ENCODE assay signal across 4 fruit fly cellular contexts in the genomic region with DNA sequence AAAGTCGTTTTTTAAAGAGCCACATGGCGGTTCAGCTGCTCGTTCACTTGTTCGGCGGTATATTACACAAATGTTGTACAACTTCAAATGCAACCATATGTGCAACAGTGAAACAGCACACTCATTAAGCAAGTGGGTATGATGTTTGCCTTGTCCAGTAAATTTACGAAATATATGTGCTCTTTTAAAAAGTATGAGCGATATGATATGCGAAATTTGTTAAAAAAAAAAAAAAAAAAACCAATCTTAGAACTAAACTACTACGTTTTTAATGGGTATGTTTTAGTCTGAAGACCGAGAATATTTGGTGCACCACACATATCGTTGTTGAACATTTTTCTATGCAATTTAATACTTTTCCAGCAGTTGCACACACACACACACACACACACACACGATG.
TF ChIP-seq lines count a peak whose summit lies in the region.

No protein-coding gene starts in this region.

- TF ChIP-seq CTCF in whole organism, embryonic (GFP tag; optimal IDR thresholded peaks at IDR 0.05; lab: Kevin White, UChicago) = no peak

TF ChIP-seq in whole organism, embryonic, 481 proteins besides CTCF, POLR2A, EP300 and RAD21 (continues in another document):
- TF ChIP-seq CG2199 (GFP tag; IDR thresholded peaks at IDR 0.05; lab: Robert Waterston, UW) = no peak
- peak; percentile 11 for TF ChIP-seq CG17359 (tag; optimal IDR thresholded peaks at IDR 0.05; lab: Kevin White, UChicago)
- peak; percentile 28 for TF ChIP-seq gem (tag; optimal IDR thresholded peaks at IDR 0.05; lab: Kevin White, UChicago)
- no peak for TF ChIP-seq hb (GFP tag; IDR thresholded peaks at IDR 0.05; lab: Robert Waterston, UW; ENCODE audit: partially characterized antibody)
- TF ChIP-seq CG2120 (GFP tag; optimal IDR thresholded peaks at IDR 0.05; lab: Kevin White, UChicago) = no peak
- TF ChIP-seq bigmax (GFP tag; optimal IDR thresholded peaks at IDR 0.05; lab: Kevin White, UChicago) = no peak
- peak; percentile 7 for TF ChIP-seq dmrt99B (tag; optimal IDR thresholded peaks at IDR 0.05; lab: Kevin White, UChicago)
- TF ChIP-seq CG30403 (GFP tag; optimal IDR thresholded peaks at IDR 0.05; lab: Kevin White, UChicago) = no peak
- TF ChIP-seq Nf-YA (GFP tag; IDR thresholded peaks at IDR 0.05; lab: Robert Waterston, UW) = no peak
- no peak for TF ChIP-seq CG1792 (GFP tag; optimal IDR thresholded peaks at IDR 0.05; lab: Kevin White, UChicago)
- 0 out of 3 replicates have a peak, but pooled peaks have one; percentile 24 for TF ChIP-seq row (GFP tag; IDR thresholded peaks at IDR 0.05; lab: Robert Waterston, UW)
- no peak for TF ChIP-seq CG15073 (GFP tag; optimal IDR thresholded peaks at IDR 0.05; lab: Kevin White, UChicago)
- no peak for TF ChIP-seq prd (optimal IDR thresholded peaks at IDR 0.05; lab: Kevin White, UChicago)
- TF ChIP-seq prd (GFP tag; IDR thresholded peaks at IDR 0.05; lab: Robert Waterston, UW) = peak; percentile 51; the same call in 2 of the 3 replicates
- TF ChIP-seq Myb (GFP tag; optimal IDR thresholded peaks at IDR 0.05; lab: Kevin White, UChicago) = no peak
- peak; percentile 31; the same call in 1 of the 2 replicates for TF ChIP-seq lmd (GFP tag; IDR thresholded peaks at IDR 0.05; lab: Robert Waterston, UW)
- no peak for TF ChIP-seq h (optimal IDR thresholded peaks at IDR 0.05; lab: Kevin White, UChicago)
- TF ChIP-seq stc (GFP tag; IDR thresholded peaks at IDR 0.05; lab: Robert Waterston, UW) = peak; percentile 36; the same call in 1 of the 2 replicates
- TF ChIP-seq CG5953 (GFP tag; IDR thresholded peaks at IDR 0.05; lab: Robert Waterston, UW) = 0 out of 2 replicates have a peak, but pooled peaks have one; percentile 31
- TF ChIP-seq Drgx (GFP tag; IDR thresholded peaks at IDR 0.05; lab: Robert Waterston, UW) = peak; percentile 88

TF ChIP-seq in whole organism, prepupa, 60 proteins besides CTCF, POLR2A, EP300 and RAD21 (continues in another document):
- no peak for TF ChIP-seq CG6854 (GFP tag; optimal IDR thresholded peaks at IDR 0.05; lab: Kevin White, UChicago)
- TF ChIP-seq Eip75B (GFP tag; optimal IDR thresholded peaks at IDR 0.05; lab: Kevin White, UChicago) = peak; percentile 28
- no peak for TF ChIP-seq Smox (GFP tag; optimal IDR thresholded peaks at IDR 0.05; lab: Kevin White, UChicago)
- no peak for TF ChIP-seq Sox15 (GFP tag; optimal IDR thresholded peaks at IDR 0.05; lab: Kevin White, UChicago)
- TF ChIP-seq CG10631 (GFP tag; optimal IDR thresholded peaks at IDR 0.05; lab: Kevin White, UChicago) = peak; percentile 23
- no peak for TF ChIP-seq CG10669 (GFP tag; optimal IDR thresholded peaks at IDR 0.05; lab: Kevin White, UChicago)
- TF ChIP-seq cyc (GFP tag; optimal IDR thresholded peaks at IDR 0.05; lab: Kevin White, UChicago) = peak; percentile 9
- TF ChIP-seq fd85E (GFP tag; optimal IDR thresholded peaks at IDR 0.05; lab: Kevin White, UChicago) = no peak
- no peak for TF ChIP-seq CG7368 (GFP tag; optimal IDR thresholded peaks at IDR 0.05; lab: Kevin White, UChicago)
- TF ChIP-seq Sox102F (GFP tag; optimal IDR thresholded peaks at IDR 0.05; lab: Kevin White, UChicago) = peak; percentile 11
- TF ChIP-seq Eip93F (GFP tag; optimal IDR thresholded peaks at IDR 0.05; lab: Kevin White, UChicago) = no peak
- TF ChIP-seq CG6792 (GFP tag; optimal IDR thresholded peaks at IDR 0.05; lab: Kevin White, UChicago) = no peak
- TF ChIP-seq eg (GFP tag; IDR thresholded peaks at IDR 0.05; lab: Robert Waterston, UW) = peak; percentile 89
- TF ChIP-seq pdm3 (GFP tag; optimal IDR thresholded peaks at IDR 0.05; lab: Kevin White, UChicago) = peak; percentile 79
- peak; percentile 12 for TF ChIP-seq lz (GFP tag; optimal IDR thresholded peaks at IDR 0.05; lab: Kevin White, UChicago)
- peak; percentile 12 for TF ChIP-seq Hr38 (GFP tag; optimal IDR thresholded peaks at IDR 0.05; lab: Kevin White, UChicago)
- TF ChIP-seq CG16779 (tag; optimal IDR thresholded peaks at IDR 0.05; lab: Kevin White, UChicago) = no peak
- no peak for TF ChIP-seq CG9139 (GFP tag; optimal IDR thresholded peaks at IDR 0.05; lab: Kevin White, UChicago)
- TF ChIP-seq Ets96B (tag; optimal IDR thresholded peaks at IDR 0.05; lab: Kevin White, UChicago) = no peak
- TF ChIP-seq Hr4 (GFP tag; optimal IDR thresholded peaks at IDR 0.05; lab: Kevin White, UChicago) = peak; percentile 88
- peak in 1 of 2 experiments; percentile 54 for TF ChIP-seq salr (GFP tag; optimal IDR thresholded peaks at IDR 0.05; lab: Kevin White, UChicago)
- peak; percentile 71 for TF ChIP-seq CG32006 (GFP tag; optimal IDR thresholded peaks at IDR 0.05; lab: Kevin White, UChicago)
- TF ChIP-seq Blimp-1 (GFP tag; optimal IDR thresholded peaks at IDR 0.05; lab: Kevin White, UChicago) = no peak

TF ChIP-seq in whole organism, pupa, 21 proteins besides CTCF, POLR2A, EP300 and RAD21:
- TF ChIP-seq CG8301 (tag; optimal IDR thresholded peaks at IDR 0.05; lab: Kevin White, UChicago) = peak; percentile 34
- TF ChIP-seq Pif1A (GFP tag; optimal IDR thresholded peaks at IDR 0.05; lab: Kevin White, UChicago) = peak; percentile 34
- TF ChIP-seq D1 (tag; optimal IDR thresholded peaks at IDR 0.05; lab: Kevin White, UChicago) = no peak
- peak; percentile 36; the same call in 1 of the 2 replicates for TF ChIP-seq CG10348 (GFP tag; IDR thresholded peaks at IDR 0.05; lab: Robert Waterston, UW)
- no peak for TF ChIP-seq EcR (GFP tag; optimal IDR thresholded peaks at IDR 0.05; lab: Kevin White, UChicago)
- 0 out of 2 replicates have a peak, but pooled peaks have one; percentile 36 for TF ChIP-seq rn (GFP tag; IDR thresholded peaks at IDR 0.05; lab: Robert Waterston, UW)
- peak; percentile 14 for TF ChIP-seq Pif1B (GFP tag; optimal IDR thresholded peaks at IDR 0.05; lab: Kevin White, UChicago)
- TF ChIP-seq CG12605 (GFP tag; IDR thresholded peaks at IDR 0.05; lab: Robert Waterston, UW) = peak; percentile 51; the same call in 1 of the 2 replicates
- TF ChIP-seq CG13204 (GFP tag; optimal IDR thresholded peaks at IDR 0.05; lab: Kevin White, UChicago) = no peak
- peak; percentile 85 for TF ChIP-seq CG4496 (GFP tag; IDR thresholded peaks at IDR 0.05; lab: Robert Waterston, UW)
- TF ChIP-seq fd96Ca (GFP tag; IDR thresholded peaks at IDR 0.05; lab: Robert Waterston, UW) = peak; percentile 71; the same call in 1 of the 3 replicates
- peak; percentile 38 for TF ChIP-seq CG14655 (GFP tag; optimal IDR thresholded peaks at IDR 0.05; lab: Kevin White, UChicago)
- TF ChIP-seq Ets98B (GFP tag; IDR thresholded peaks at IDR 0.05; lab: Robert Waterston, UW) = peak; percentile 88
- peak; percentile 91 for TF ChIP-seq CG32121 (GFP tag; IDR thresholded peaks at IDR 0.05; lab: Robert Waterston, UW)
TF ChIP-seq in whole organism, pupa: peak in this region for 11.

TF ChIP-seq in whole organism, wandering third instar larva, 38 proteins besides CTCF, POLR2A, EP300 and RAD21:
- TF ChIP-seq foxo (GFP tag; optimal IDR thresholded peaks at IDR 0.05; lab: Kevin White, UChicago) = peak in 1 of 2 experiments; percentile 11
- no peak for TF ChIP-seq CG32264 (GFP tag; optimal IDR thresholded peaks at IDR 0.05; lab: Kevin White, UChicago)
- TF ChIP-seq brk (GFP tag; optimal IDR thresholded peaks at IDR 0.05; lab: Kevin White, UChicago) = no peak
- TF ChIP-seq ey (GFP tag; optimal IDR thresholded peaks at IDR 0.05; lab: Kevin White, UChicago) = no peak
- no peak for TF ChIP-seq CG9705 (GFP tag; optimal IDR thresholded peaks at IDR 0.05; lab: Kevin White, UChicago)
- no peak for TF ChIP-seq rgr (GFP tag; optimal IDR thresholded peaks at IDR 0.05; lab: Kevin White, UChicago)
- no peak for TF ChIP-seq N (GFP tag; optimal IDR thresholded peaks at IDR 0.05; lab: Kevin White, UChicago)
- TF ChIP-seq Jra (GFP tag; optimal IDR thresholded peaks at IDR 0.05; lab: Kevin White, UChicago) = no peak
- peak; percentile 18 for TF ChIP-seq fru (GFP tag; optimal IDR thresholded peaks at IDR 0.05; lab: Kevin White, UChicago)
- no peak for TF ChIP-seq HLH106 (tag; optimal IDR thresholded peaks at IDR 0.05; lab: Kevin White, UChicago)
- peak; percentile 37 for TF ChIP-seq h (GFP tag; optimal IDR thresholded peaks at IDR 0.05; lab: Kevin White, UChicago)
- TF ChIP-seq usp (GFP tag; optimal IDR thresholded peaks at IDR 0.05; lab: Kevin White, UChicago) = no peak
- no peak for TF ChIP-seq Rel (GFP tag; optimal IDR thresholded peaks at IDR 0.05; lab: Kevin White, UChicago)
- no peak for TF ChIP-seq Rel (tag; optimal IDR thresholded peaks at IDR 0.05; lab: Kevin White, UChicago)
- TF ChIP-seq sage (GFP tag; optimal IDR thresholded peaks at IDR 0.05; lab: Kevin White, UChicago) = no peak
- peak; percentile 8 for TF ChIP-seq OdsH (GFP tag; optimal IDR thresholded peaks at IDR 0.05; lab: Kevin White, UChicago)
- TF ChIP-seq Sp1 (GFP tag; optimal IDR thresholded peaks at IDR 0.05; lab: Kevin White, UChicago) = no peak
- no peak for TF ChIP-seq Myc (optimal IDR thresholded peaks at IDR 0.05; lab: Kevin White, UChicago)
- no peak for TF ChIP-seq Dif (GFP tag; optimal IDR thresholded peaks at IDR 0.05; lab: Kevin White, UChicago; ENCODE audit: partially characterized antibody)
- TF ChIP-seq tai (GFP tag; optimal IDR thresholded peaks at IDR 0.05; lab: Kevin White, UChicago) = no peak
- no peak for TF ChIP-seq CrebA (GFP tag; optimal IDR thresholded peaks at IDR 0.05; lab: Kevin White, UChicago; ENCODE audit: borderline replicate concordance)
- peak; percentile 22 for TF ChIP-seq psq (GFP tag; optimal IDR thresholded peaks at IDR 0.05; lab: Kevin White, UChicago)
